Worm (Caenorhabditis elegans): ENCODE measurements around the gene F14H3.12.

ce11 chrV:16080039-16080438 lies 4.9 kb upstream of the F14H3.12 start:
- TF ChIP-seq ZK185.1 (tag; optimal IDR thresholded peaks at IDR 0.05; ENCODE audit: poor library complexity, severe bottlenecking) (no peak), F37B4.10 (GFP tag; IDR thresholded peaks at IDR 0.05) (no peak), rpc-1 (optimal IDR thresholded peaks at IDR 0.05) (no peak), rpc-1 (tag; optimal IDR thresholded peaks at IDR 0.05) (no peak), hlh-12 (tag; optimal IDR thresholded peaks at IDR 0.05) (no peak), Y95B8A.8 (GFP tag; IDR thresholded peaks at IDR 0.05) (no peak)
